Fruit fly (Drosophila melanogaster): ENCODE results near the gene Nnf1b.

Nnf1b gene

dm6 chr2L:841708-842107, 31.3 kb downstream of the Nnf1b start (continued):
- TF ChIP-seq sob (GFP tag; IDR thresholded peaks at IDR 0.05) (peak; percentile 88), tll (GFP tag; optimal IDR thresholded peaks at IDR 0.05) (no peak), CG4730 (GFP tag; IDR thresholded peaks at IDR 0.05) (peak; percentile 51; the same call in 1 of the 2 replicates), pho (GFP tag; optimal IDR thresholded peaks at IDR 0.05) (peak; percentile 75), CG12155 (GFP tag; optimal IDR thresholded peaks at IDR 0.05) (peak; percentile 70), CG2889 (GFP tag; IDR thresholded peaks at IDR 0.05) (peak; percentile 66; the same call in 1 of the 3 replicates), kay (GFP tag; optimal IDR thresholded peaks at IDR 0.05) (peak; percentile 66), NC2α (GFP tag; optimal IDR thresholded peaks at IDR 0.05) (no peak), chm (GFP tag; IDR thresholded peaks at IDR 0.05) (peak; percentile 70), dpn (GFP tag; optimal IDR thresholded peaks at IDR 0.05) (peak; percentile 74), ssp (GFP tag; IDR thresholded peaks at IDR 0.05) (peak; percentile 69), Opbp (GFP tag; IDR thresholded peaks at IDR 0.05; ENCODE audit: partially characterized antibody) (no peak), HLH4C (GFP tag; IDR thresholded peaks at IDR 0.05; ENCODE audit: partially characterized antibody) (no peak), CG10274 (GFP tag; optimal IDR thresholded peaks at IDR 0.05) (peak; percentile 55), sr (GFP tag; IDR thresholded peaks at IDR 0.05) (peak; percentile 45; the same call in 1 of the 3 replicates), CG10462 (GFP tag; optimal IDR thresholded peaks at IDR 0.05) (peak; percentile 35), B-H1 (GFP tag; IDR thresholded peaks at IDR 0.05) (peak; percentile 68; the same call in 2 of the 3 replicates), Dp (GFP tag; optimal IDR thresholded peaks at IDR 0.05) (no peak), CHES-1-like (GFP tag; optimal IDR thresholded peaks at IDR 0.05) (peak; percentile 73), YL-1 (GFP tag; optimal IDR thresholded peaks at IDR 0.05) (no peak), CG7963 (GFP tag; IDR thresholded peaks at IDR 0.05; ENCODE audit: partially characterized antibody) (no peak), Antp (GFP tag; optimal IDR thresholded peaks at IDR 0.05) (no peak), CG4328 (GFP tag; optimal IDR thresholded peaks at IDR 0.05) (peak; percentile 24), Eip74EF (GFP tag; optimal IDR thresholded peaks at IDR 0.05) (peak in 1 of 2 experiments; percentile 48), dmrt99B (tag; optimal IDR thresholded peaks at IDR 0.05) (peak; percentile 69), en (GFP tag; optimal IDR thresholded peaks at IDR 0.05) (no peak), Dek (tag; optimal IDR thresholded peaks at IDR 0.05) (peak; percentile 68), shn (GFP tag; optimal IDR thresholded peaks at IDR 0.05) (peak; percentile 33), CG18476 (GFP tag; optimal IDR thresholded peaks at IDR 0.05) (peak; percentile 52), cato (GFP tag; optimal IDR thresholded peaks at IDR 0.05; ENCODE audit: borderline replicate concordance) (no peak), CG14710 (tag; optimal IDR thresholded peaks at IDR 0.05) (peak; percentile 39), CG2202 (tag; optimal IDR thresholded peaks at IDR 0.05) (no peak), CG2199 (GFP tag; IDR thresholded peaks at IDR 0.05) (no peak), maf-S (GFP tag; optimal IDR thresholded peaks at IDR 0.05) (peak; percentile 48), CG31388 (GFP tag; optimal IDR thresholded peaks at IDR 0.05) (no peak), trem (tag; optimal IDR thresholded peaks at IDR 0.05) (peak; percentile 15), abd-A (tag; optimal IDR thresholded peaks at IDR 0.05) (no peak), CG16863 (GFP tag; optimal IDR thresholded peaks at IDR 0.05) (peak; percentile 41), CG17912 (GFP tag; optimal IDR thresholded peaks at IDR 0.05) (no peak), CG12769 (tag; optimal IDR thresholded peaks at IDR 0.05) (peak; percentile 90), Atf-2 (GFP tag; optimal IDR thresholded peaks at IDR 0.05) (peak; percentile 66), CG3726 (GFP tag; IDR thresholded peaks at IDR 0.05) (no peak), Adf1 (GFP tag; IDR thresholded peaks at IDR 0.05) (peak; percentile 57; the same call in 1 of the 2 replicates), hth (optimal IDR thresholded peaks at IDR 0.05) (no peak), mirr (GFP tag; optimal IDR thresholded peaks at IDR 0.05) (peak; percentile 49), ato (GFP tag; IDR thresholded peaks at IDR 0.05; ENCODE audit: partially characterized antibody) (no peak), toy (GFP tag; IDR thresholded peaks at IDR 0.05) (peak; percentile 58; the same call in 1 of the 2 replicates), CG9437 (GFP tag; optimal IDR thresholded peaks at IDR 0.05) (peak; percentile 16), Fer1 (GFP tag; optimal IDR thresholded peaks at IDR 0.05) (peak; percentile 74), MTF-1 (GFP tag; optimal IDR thresholded peaks at IDR 0.05; ENCODE audit: borderline replicate concordance) (no peak)

Measured in whole organism, embryonic.